Fruit fly (Drosophila melanogaster): ENCODE results near the gene NTPase.

The NTPase gene

dm6 chr2L:2864601-2865000 lies 21.0 kb downstream of the NTPase start (continued):
- TF ChIP-seq aop (GFP tag; IDR thresholded peaks at IDR 0.05) (peak; percentile 11; the same call in 1 of the 2 replicates), mirr (GFP tag; optimal IDR thresholded peaks at IDR 0.05) (peak; percentile 14), CG13424 (tag; optimal IDR thresholded peaks at IDR 0.05) (peak; percentile 17), ara (GFP tag; IDR thresholded peaks at IDR 0.05) (0 out of 2 replicates have a peak, but pooled peaks have one; percentile 34), CG14014 (GFP tag; IDR thresholded peaks at IDR 0.05) (peak; percentile 11; the same call in 1 of the 2 replicates), MTF-1 (GFP tag; optimal IDR thresholded peaks at IDR 0.05; ENCODE audit: borderline replicate concordance) (peak; percentile 34), caup (GFP tag; optimal IDR thresholded peaks at IDR 0.05; ENCODE audit: severe bottlenecking) (peak; percentile 49), CG14710 (tag; optimal IDR thresholded peaks at IDR 0.05) (peak; percentile 2), trem (tag; optimal IDR thresholded peaks at IDR 0.05) (no peak), CG3407 (GFP tag; optimal IDR thresholded peaks at IDR 0.05) (peak; percentile 20), ci (GFP tag; IDR thresholded peaks at IDR 0.05) (peak; percentile 73; the same call in 2 of the 3 replicates), CG12942 (GFP tag; optimal IDR thresholded peaks at IDR 0.05) (no peak), bsh (GFP tag; optimal IDR thresholded peaks at IDR 0.05) (peak in 1 of 2 experiments; percentile 8), zfh1 (GFP tag; IDR thresholded peaks at IDR 0.05) (no peak), HLHmδ (GFP tag; optimal IDR thresholded peaks at IDR 0.05) (peak; percentile 87), CG10654 (GFP tag; optimal IDR thresholded peaks at IDR 0.05) (peak; percentile 6), Meics (GFP tag; optimal IDR thresholded peaks at IDR 0.05) (peak; percentile 19), onecut (GFP tag; IDR thresholded peaks at IDR 0.05) (peak; percentile 42; the same call in 1 of the 2 replicates), H2.0 (GFP tag; IDR thresholded peaks at IDR 0.05) (no peak), Med (GFP tag) (peak; percentile 66), CG2678 (tag; optimal IDR thresholded peaks at IDR 0.05) (peak; percentile 34), slbo (GFP tag; IDR thresholded peaks at IDR 0.05) (no peak), Hr51 (GFP tag; optimal IDR thresholded peaks at IDR 0.05) (no peak), CG1024 (GFP tag; IDR thresholded peaks at IDR 0.05) (peak; percentile 67; the same call in 1 of the 2 replicates), E2f1 (GFP tag; IDR thresholded peaks at IDR 0.05) (no peak), wek (GFP tag; optimal IDR thresholded peaks at IDR 0.05) (peak; percentile 90), sr (GFP tag; IDR thresholded peaks at IDR 0.05) (peak; percentile 21; the same call in 1 of the 3 replicates), vvl (GFP tag; IDR thresholded peaks at IDR 0.05) (peak; percentile 40; the same call in 1 of the 2 replicates), CG12071 (GFP tag; optimal IDR thresholded peaks at IDR 0.05) (peak; percentile 59), Hmr (GFP tag; optimal IDR thresholded peaks at IDR 0.05) (peak; percentile 20), lov (optimal IDR thresholded peaks at IDR 0.05) (no peak), lov (GFP tag; IDR thresholded peaks at IDR 0.05) (0 out of 3 replicates have a peak, but pooled peaks have one; percentile 47), fd64A (GFP tag; optimal IDR thresholded peaks at IDR 0.05) (peak; percentile 50), CG4328 (GFP tag; optimal IDR thresholded peaks at IDR 0.05) (peak; percentile 28), CG12769 (tag; optimal IDR thresholded peaks at IDR 0.05) (no peak), CG18599 (GFP tag; optimal IDR thresholded peaks at IDR 0.05) (peak; percentile 11)

dm6 chr2L:2862621-2862962 lies 23.1 kb downstream of the NTPase start:
- TF ChIP-seq CG2875 (GFP tag; optimal IDR thresholded peaks at IDR 0.05) (no peak), otp (GFP tag; IDR thresholded peaks at IDR 0.05) (peak; percentile 1; the same call in 1 of the 3 replicates), lbe (GFP tag; optimal IDR thresholded peaks at IDR 0.05) (no peak), croc (GFP tag; conservative IDR thresholded peaks at IDR 0.05) (no peak), Lim3 (GFP tag; IDR thresholded peaks at IDR 0.05) (no peak), CG13775 (GFP tag; optimal IDR thresholded peaks at IDR 0.05) (no peak), CG9727 (GFP tag; optimal IDR thresholded peaks at IDR 0.05) (no peak), unc-4 (GFP tag; IDR thresholded peaks at IDR 0.05; ENCODE audit: partially characterized antibody) (peak; percentile 12; the same call in 1 of the 2 replicates), CG2199 (GFP tag; IDR thresholded peaks at IDR 0.05) (0 out of 3 replicates have a peak, but pooled peaks have one; percentile 36), Dll (GFP tag; IDR thresholded peaks at IDR 0.05; ENCODE audit: partially characterized antibody) (0 out of 4 replicates have a peak, but pooled peaks have one; percentile 9), sens (GFP tag) (peak; percentile 68), tna (GFP tag; IDR thresholded peaks at IDR 0.05; ENCODE audit: partially characterized antibody) (no peak), CG11398 (GFP tag; optimal IDR thresholded peaks at IDR 0.05) (peak; percentile 5), aop (GFP tag; IDR thresholded peaks at IDR 0.05) (no peak), CG9215 (GFP tag; IDR thresholded peaks at IDR 0.05) (no peak), Blimp-1 (GFP tag; optimal IDR thresholded peaks at IDR 0.05) (peak; percentile 90), peb (GFP tag; IDR thresholded peaks at IDR 0.05) (no peak)

All from whole organism, embryonic.